Fruit fly (Drosophila melanogaster) whole organism, adult: Measurements from ENCODE around the gene CG42661.

Experiments
- CG11617 ChIP-seq: fragments of 200-800 bp; sonication (Bioruptor generic); optimal IDR thresholded peaks from 2 replicates; lab custom pipeline; 2017; ENCODE audit warnings: mild to moderate bottlenecking, missing biosample characterization, missing genetic modification reagents, missing genetic modification characterization
- CG1620 ChIP-seq: fragments of 200-800 bp; sonication (Bioruptor generic); optimal IDR thresholded peaks from 2 replicates; lab custom pipeline; 2016; ENCODE audit warnings: missing biosample characterization, missing genetic modification characterization
- CG33017 ChIP-seq: fragments of 200-800 bp; sonication (Bioruptor generic); optimal IDR thresholded peaks from 2 replicates; lab custom pipeline; 2018; ENCODE audit warnings: missing biosample characterization, mild to moderate bottlenecking, missing genetic modification characterization, moderate library complexity
- CG7045 ChIP-seq: fragments of 200-800 bp; sonication (Bioruptor generic); optimal IDR thresholded peaks from 2 replicates; lab custom pipeline; 2017; ENCODE audit warnings: missing biosample characterization, mild to moderate bottlenecking, missing genetic modification characterization
- CG7101 ChIP-seq: fragments of 200-800 bp; sonication (Bioruptor generic); optimal IDR thresholded peaks from 2 replicates; lab custom pipeline; 2018; ENCODE audit warnings: missing biosample characterization, mild to moderate bottlenecking, missing genetic modification characterization, moderate library complexity
- Clk ChIP-seq: fragments of 200-800 bp; sonication (Bioruptor generic); optimal IDR thresholded peaks from 2 replicates; lab custom pipeline; 2017; ENCODE audit warnings: missing biosample characterization, missing genetic modification characterization
- Crg-1 ChIP-seq: fragments of 200-800 bp; sonication (Bioruptor generic); optimal IDR thresholded peaks from 2 replicates; lab custom pipeline; 2016; ENCODE audit warnings: missing biosample characterization, missing genetic modification characterization
- Hr96 ChIP-seq: fragments of 200-800 bp; sonication (Bioruptor generic); optimal IDR thresholded peaks from 2 replicates; lab custom pipeline; 2016; ENCODE audit warnings: missing biosample characterization, missing genetic modification characterization
- Mnt ChIP-seq: fragments of 200-800 bp; sonication (Bioruptor generic); optimal IDR thresholded peaks from 2 replicates; lab custom pipeline; 2016; ENCODE audit warnings: missing biosample characterization, mild to moderate bottlenecking, missing genetic modification characterization
- cic ChIP-seq: fragments of 200-800 bp; sonication (Bioruptor generic); optimal IDR thresholded peaks from 2 replicates; lab custom pipeline; 2017; ENCODE audit warnings: missing biosample characterization, mild to moderate bottlenecking, missing genetic modification characterization, moderate library complexity
- cnc ChIP-seq, 2 experiments: fragments of >200 bp; optimal IDR thresholded peaks; 2 replicates each; lab custom pipeline; 2017
- kay ChIP-seq: fragments of 200-800 bp; sonication (Bioruptor generic); peaks from one replicate; lab custom pipeline; 2016; ENCODE audit warnings: missing biosample characterization, missing genetic modification characterization, borderline replicate concordance
- ovo ChIP-seq: fragments of 200-800 bp; sonication (Bioruptor generic); optimal IDR thresholded peaks from 2 replicates; lab custom pipeline; 2016; ENCODE audit warnings: missing biosample characterization, missing genetic modification characterization
- toe ChIP-seq: fragments of 200-800 bp; sonication (Bioruptor generic); optimal IDR thresholded peaks from 2 replicates; lab custom pipeline; 2016; ENCODE audit warnings: missing biosample characterization, missing genetic modification characterization

DNA sequence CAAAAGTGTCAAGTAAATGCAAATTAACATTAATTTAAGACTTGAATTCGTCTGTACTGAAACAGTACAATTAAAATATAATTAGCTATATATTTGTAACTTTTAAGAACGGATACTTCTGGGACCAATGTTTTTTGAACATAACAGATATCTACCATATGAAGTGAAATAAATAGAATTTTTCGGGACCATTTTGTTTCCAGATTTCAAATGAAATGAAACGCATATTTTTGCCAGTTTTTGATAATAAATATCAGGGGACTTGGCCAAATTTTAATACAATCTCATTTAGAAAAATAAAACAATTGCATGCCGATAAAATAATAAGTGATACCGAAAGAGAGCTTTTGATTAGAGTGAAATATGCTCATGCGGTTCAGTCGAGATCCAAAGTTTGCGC is 20.4 kb downstream of the CG42661 start, which contains the start of gene mthl6:
- no peak for TF ChIP-seq cnc (optimal IDR thresholded peaks at IDR 0.05; lab: Kevin White, UChicago)
- TF ChIP-seq Crg-1 (GFP tag; lab: Kevin White, UChicago) = no peak
- no peak for TF ChIP-seq toe
- no peak for TF ChIP-seq CG33017 (tag; lab: Kevin White, UChicago)
- no peak for TF ChIP-seq CG7101 (tag; lab: Kevin White, UChicago)
- no peak for TF ChIP-seq CG7045 (GFP tag; lab: Kevin White, UChicago)
- peak; percentile 22 for TF ChIP-seq kay (GFP tag; lab: Kevin White, UChicago)
- no peak for TF ChIP-seq ovo (GFP tag; lab: Kevin White, UChicago)
- no peak for TF ChIP-seq Clk (GFP tag; lab: Kevin White, UChicago)
- TF ChIP-seq Hr96 (GFP tag; lab: Kevin White, UChicago) = no peak
- no peak for TF ChIP-seq cic
- no peak for TF ChIP-seq CG1620 (GFP tag; lab: Kevin White, UChicago)
- TF ChIP-seq Mnt (GFP tag; lab: Kevin White, UChicago) = no peak
- TF ChIP-seq CG11617 = no peak
